Worm (Caenorhabditis elegans) whole organism, young adult: ENCODE results near the gene srv-16.
"Not testable (repeated sequence)": the region's sequence is repeated elsewhere in the genome, so short reads cannot be mapped to it uniquely, and the experiment has no call there.

Experiments
- B0019.2 ChIP-seq: fragments of 200-800 bp; sonication (Bioruptor generic); conservative IDR thresholded peaks from 2 replicates; pipeline ENCODE4 v1.3.6; 2022; ENCODE audit warnings: missing genetic modification reagents, missing genetic modification characterization, missing compliant biosample characterization
- B0035.1 ChIP-seq: sonication (generic microtip); optimal IDR thresholded peaks from 2 replicates; lab custom pipeline; 2016; ENCODE audit warnings: missing genetic modification characterization, mild to moderate bottlenecking, missing compliant biosample characterization, missing genotype, missing genetic modification reagents
- B0261.1 ChIP-seq: sonication (generic microtip); optimal IDR thresholded peaks from 2 replicates; lab custom pipeline; 2016; ENCODE audit warnings: mild to moderate bottlenecking, missing genetic modification characterization, moderate library complexity, missing compliant biosample characterization
- B0336.3 ChIP-seq: fragments of 200-800 bp; sonication (Bioruptor generic); IDR thresholded peaks from 2 replicates; pipeline ENCODE4 v1.3.6; 2022; ENCODE audit warnings: missing genetic modification characterization, missing compliant biosample characterization
- C06A6.2 ChIP-seq: fragments of 200-800 bp; sonication (Bioruptor generic); conservative IDR thresholded peaks from 2 replicates; pipeline ENCODE4 v1.3.6; 2022; ENCODE audit warnings: missing genetic modification characterization, missing compliant biosample characterization
- F22D6.2 ChIP-seq: sonication (generic microtip); optimal IDR thresholded peaks from 2 replicates; lab custom pipeline; 2016; ENCODE audit warnings: mild to moderate bottlenecking, missing genetic modification characterization, missing compliant biosample characterization
- F23B12.7 ChIP-seq: sonication (generic microtip); optimal IDR thresholded peaks from 2 replicates; lab custom pipeline; 2017; ENCODE audit warnings: missing genetic modification characterization, mild to moderate bottlenecking, missing compliant biosample characterization, antibody characterized with exemption, moderate library complexity; ENCODE audit not compliant: insufficient read depth
- F33H1.4 ChIP-seq: fragments of 200-800 bp; sonication (Bioruptor generic); IDR thresholded peaks from 2 replicates; pipeline ENCODE4 v1.3.6; 2022; ENCODE audit warnings: missing genetic modification reagents, missing genetic modification characterization, missing compliant biosample characterization
- F39B2.1 ChIP-seq: fragments of 200-800 bp; sonication (Bioruptor generic); IDR thresholded peaks from 2 replicates; pipeline ENCODE4 v1.3.6; 2022; ENCODE audit warnings: missing genetic modification reagents, missing genetic modification characterization, missing compliant biosample characterization
- F49E8.2 ChIP-seq: sonication (generic microtip); optimal IDR thresholded peaks from 3 replicates; lab custom pipeline; 2017; ENCODE audit warnings: missing genetic modification characterization, mild to moderate bottlenecking, missing compliant biosample characterization, antibody characterized with exemption, moderate library complexity; ENCODE audit not compliant: insufficient read depth
- F55B11.4 ChIP-seq: sonication (generic microtip); optimal IDR thresholded peaks from 2 replicates; lab custom pipeline; 2016; ENCODE audit warnings: missing compliant biosample characterization, missing genetic modification characterization, borderline replicate concordance; ENCODE audit not compliant: insufficient read depth
- T07F8.4 ChIP-seq: sonication (generic microtip); optimal IDR thresholded peaks from 2 replicates; lab custom pipeline; 2016; ENCODE audit warnings: mild to moderate bottlenecking, missing genetic modification characterization, moderate library complexity, missing compliant biosample characterization
- aptf-2 ChIP-seq: fragments of 200-800 bp; sonication (Bioruptor generic); conservative IDR thresholded peaks from 2 replicates; pipeline ENCODE4 v1.3.6; 2022; ENCODE audit warnings: missing genetic modification reagents, missing genetic modification characterization, missing compliant biosample characterization
- athp-1 ChIP-seq: sonication (generic microtip); optimal IDR thresholded peaks from 2 replicates; lab custom pipeline; 2017; ENCODE audit warnings: mild to moderate bottlenecking, missing genetic modification characterization, missing compliant biosample characterization
- attf-5 ChIP-seq: fragments of 200-800 bp; sonication (Bioruptor generic); optimal IDR thresholded peaks from 2 replicates; lab custom pipeline; 2018; ENCODE audit warnings: mild to moderate bottlenecking, missing genetic modification characterization, missing compliant biosample characterization
- attf-6 ChIP-seq: fragments of 200-800 bp; sonication (Bioruptor generic); IDR thresholded peaks from 2 replicates; pipeline ENCODE4 v1.3.6; 2022; ENCODE audit warnings: missing genetic modification reagents, missing genetic modification characterization, missing compliant biosample characterization
- bed-2 ChIP-seq: fragments of 200-800 bp; sonication (Bioruptor generic); IDR thresholded peaks from 2 replicates; pipeline ENCODE4 v1.3.6; 2022; ENCODE audit warnings: missing genetic modification reagents, missing genetic modification characterization, missing compliant biosample characterization
- cebp-1 ChIP-seq, 2 experiments: fragments of 200-800 bp in 1 of 2; sonication (Bioruptor generic) in 1 of 2; sonication (generic microtip) in 1 of 2; IDR thresholded peaks in 1 of 2; optimal IDR thresholded peaks in 1 of 2; 2 replicates each; pipeline versions ENCODE4 v1.3.6 to Lab custom; 2017 to 2022; ENCODE audit warnings: missing compliant biosample characterization in 2 of 2, missing genetic modification characterization in 2 of 2, mild to moderate bottlenecking in 1 of 2, missing genetic modification reagents in 1 of 2, moderate library complexity in 1 of 2
- ceh-27 ChIP-seq: fragments of 200-800 bp; sonication (Bioruptor generic); optimal IDR thresholded peaks from 2 replicates; lab custom pipeline; 2018; ENCODE audit warnings: mild to moderate bottlenecking, missing genetic modification characterization, moderate library complexity, missing compliant biosample characterization
- die-1 ChIP-seq: sonication (generic microtip); optimal IDR thresholded peaks from 2 replicates; lab custom pipeline; 2016; ENCODE audit warnings: missing genotype, mild to moderate bottlenecking, missing genetic modification characterization, missing compliant biosample characterization
- egrh-3 ChIP-seq: fragments of 200-800 bp; sonication (Bioruptor generic); IDR thresholded peaks from 2 replicates; pipeline ENCODE4 v1.3.6; 2022; ENCODE audit warnings: missing genetic modification reagents, missing genetic modification characterization, missing compliant biosample characterization
- gei-17 ChIP-seq: fragments of 200-800 bp; sonication (Bioruptor generic); optimal IDR thresholded peaks from 2 replicates; lab custom pipeline; 2018; ENCODE audit warnings: mild to moderate bottlenecking, missing genetic modification characterization, missing compliant biosample characterization
- hmg-1.2 ChIP-seq: fragments of 200-800 bp; sonication (Bioruptor generic); IDR thresholded peaks from 2 replicates; pipeline ENCODE4 v1.3.6; 2022; ENCODE audit warnings: missing genetic modification reagents, missing genetic modification characterization, missing compliant biosample characterization
- lin-54 ChIP-seq: fragments of 200-800 bp; sonication (Bioruptor generic); optimal IDR thresholded peaks from 2 replicates; lab custom pipeline; 2018; ENCODE audit warnings: mild to moderate bottlenecking, missing genetic modification characterization, missing compliant biosample characterization
- lir-1 ChIP-seq: fragments of 200-800 bp; sonication (Bioruptor generic); conservative IDR thresholded peaks from 2 replicates; pipeline ENCODE4 v1.3.6; 2022; ENCODE audit warnings: missing genetic modification reagents, missing genetic modification characterization, missing compliant biosample characterization
- madf-3 ChIP-seq: fragments of 200-800 bp; sonication (Bioruptor generic); IDR thresholded peaks from 2 replicates; pipeline ENCODE4 v1.3.6; 2022; ENCODE audit warnings: missing genetic modification reagents, missing genetic modification characterization, missing compliant biosample characterization
- madf-6 ChIP-seq: fragments of 200-800 bp; sonication (Bioruptor generic); IDR thresholded peaks from 2 replicates; pipeline ENCODE4 v1.3.6; 2022; ENCODE audit warnings: missing genetic modification reagents, missing genetic modification characterization, missing compliant biosample characterization
- mel-28 ChIP-seq: sonication (generic microtip); optimal IDR thresholded peaks from 2 replicates; lab custom pipeline; 2016; ENCODE audit warnings: borderline replicate concordance, mild to moderate bottlenecking, missing genetic modification characterization, missing compliant biosample characterization
- mes-4 ChIP-seq: sonication (generic microtip); optimal IDR thresholded peaks from 2 replicates; lab custom pipeline; 2016; ENCODE audit warnings: missing genotype, missing genetic modification characterization, missing compliant biosample characterization
- mxl-1 ChIP-seq: sonication (generic microtip); optimal IDR thresholded peaks from 2 replicates; lab custom pipeline; 2016; ENCODE audit warnings: missing genetic modification characterization, missing compliant biosample characterization
- nfya-1 ChIP-seq: sonication (generic microtip); optimal IDR thresholded peaks from 2 replicates; lab custom pipeline; 2017; ENCODE audit warnings: antibody characterized with exemption, missing compliant biosample characterization, missing genetic modification characterization, borderline replicate concordance; ENCODE audit not compliant: insufficient read depth
- nfyb-1 ChIP-seq: fragments of 200-800 bp; sonication (Bioruptor generic); IDR thresholded peaks from 2 replicates; pipeline ENCODE4 v1.3.6; 2022; ENCODE audit warnings: missing genetic modification reagents, missing genetic modification characterization, missing compliant biosample characterization
- nhr-120 ChIP-seq: fragments of 200-800 bp; sonication (Bioruptor generic); IDR thresholded peaks from 2 replicates; pipeline ENCODE4 v1.3.6; 2022; ENCODE audit warnings: missing genetic modification characterization, missing compliant biosample characterization
- nhr-179 ChIP-seq: sonication (generic microtip); optimal IDR thresholded peaks from 2 replicates; lab custom pipeline; 2016; ENCODE audit warnings: mild to moderate bottlenecking, missing genetic modification characterization, missing compliant biosample characterization
- nhr-90 ChIP-seq: sonication (generic microtip); optimal IDR thresholded peaks from 2 replicates; lab custom pipeline; 2016; ENCODE audit warnings: missing genotype, mild to moderate bottlenecking, missing genetic modification characterization, missing compliant biosample characterization
- rcor-1 ChIP-seq: fragments of 200-800 bp; sonication (Bioruptor generic); IDR thresholded peaks from 2 replicates; pipeline ENCODE4 v1.3.6; 2022; ENCODE audit warnings: missing genetic modification reagents, missing genetic modification characterization, missing compliant biosample characterization
- rpc-1 ChIP-seq, 2 experiments: fragments of 150-350 bp in 1 of 2; sonication (generic microtip) in 1 of 2; optimal IDR thresholded peaks; 2 replicates each; lab custom pipeline; 2014 to 2018; ENCODE audit warnings: missing biosample characterization in 1 of 2, missing genetic modification characterization in 1 of 2, missing genetic modification reagents in 1 of 2, missing genotype in 1 of 2
- sdz-38 ChIP-seq: sonication (generic microtip); optimal IDR thresholded peaks from 2 replicates; lab custom pipeline; 2016; ENCODE audit warnings: missing genotype, missing genetic modification characterization, missing compliant biosample characterization
- snpc-1.3 ChIP-seq: sonication (generic microtip); optimal IDR thresholded peaks from 2 replicates; lab custom pipeline; 2017; ENCODE audit warnings: missing genetic modification characterization, mild to moderate bottlenecking, missing compliant biosample characterization, antibody characterized with exemption, moderate library complexity, missing genotype, missing genetic modification reagents; ENCODE audit not compliant: insufficient read depth
- snpc-4 ChIP-seq, 5 experiments: fragments of 150-350 bp in 1 of 5; sonication (generic microtip) in 4 of 5; optimal IDR thresholded peaks; 2 replicates each; lab custom pipeline; 2014 to 2018; ENCODE audit warnings: missing genetic modification characterization in 5 of 5, missing biosample characterization in 3 of 5, antibody characterized with exemption in 2 of 5, mild to moderate bottlenecking in 2 of 5, missing compliant biosample characterization in 2 of 5, missing genotype in 2 of 5, moderate library complexity in 2 of 5, missing genetic modification reagents in 1 of 5
- tbp1 ChIP-seq: fragments of 200-800 bp; sonication (Bioruptor generic); optimal IDR thresholded peaks from 2 replicates; lab custom pipeline; 2018; ENCODE audit warnings: mild to moderate bottlenecking, missing genetic modification characterization, missing compliant biosample characterization
- tlf-1 ChIP-seq: fragments of 200-800 bp; sonication (Bioruptor generic); optimal IDR thresholded peaks from 2 replicates; lab custom pipeline; 2018; ENCODE audit warnings: mild to moderate bottlenecking, missing genetic modification characterization, missing compliant biosample characterization
- ztf-18 ChIP-seq: sonication (generic microtip); optimal IDR thresholded peaks from 2 replicates; lab custom pipeline; 2016; ENCODE audit warnings: missing genotype, mild to moderate bottlenecking, missing genetic modification characterization, missing compliant biosample characterization
- ztf-25 ChIP-seq: fragments of 200-800 bp; sonication (Bioruptor generic); IDR thresholded peaks from 2 replicates; pipeline ENCODE4 v1.3.6; 2022; ENCODE audit warnings: missing genetic modification reagents, missing genetic modification characterization, missing compliant biosample characterization
- ztf-26 ChIP-seq: sonication (generic microtip); optimal IDR thresholded peaks from 2 replicates; lab custom pipeline; 2017; ENCODE audit warnings: missing genetic modification characterization, missing compliant biosample characterization

Gene srv-16

DNA sequence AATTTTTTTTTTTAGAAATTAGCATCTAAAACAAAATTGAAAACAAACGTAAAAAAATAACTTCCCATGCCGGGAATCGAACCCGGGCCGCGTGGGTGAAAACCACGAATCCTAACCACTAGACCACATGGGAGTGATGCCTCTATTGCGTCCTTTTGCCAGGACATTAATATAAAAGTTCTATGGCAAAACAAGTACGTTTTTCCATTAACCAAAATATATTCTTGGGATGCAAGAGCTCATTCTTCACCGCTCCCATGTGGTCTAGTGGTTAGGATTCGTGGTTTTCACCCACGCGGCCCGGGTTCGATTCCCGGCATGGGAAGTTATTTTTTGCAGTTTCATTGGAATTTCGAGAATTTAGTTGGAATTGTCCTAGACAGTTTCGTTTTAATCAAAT is 614 bp downstream of the srv-16 start (continued):
- TF ChIP-seq nhr-179 (tag; lab: Kevin White, UChicago), result peak; percentile 19
- peak; percentile 72 for TF ChIP-seq hmg-1.2
- peak; percentile 86 for TF ChIP-seq ztf-18
- TF ChIP-seq athp-1 (tag; lab: Kevin White, UChicago), result peak; percentile 67
- peak; percentile 77 for TF ChIP-seq nhr-90 (tag; lab: Kevin White, UChicago)
- TF ChIP-seq B0336.3, result peak; percentile 56
- peak; percentile 30; the same call in 1 of the 2 replicates for TF ChIP-seq lir-1 (GFP tag; lab: Robert Waterston, UW)
- peak; percentile 82 for TF ChIP-seq ztf-25
- peak; percentile 49; the same call in 1 of the 2 replicates for TF ChIP-seq rcor-1 (GFP tag; lab: Robert Waterston, UW)
- peak; percentile 97 for TF ChIP-seq attf-6 (GFP tag; lab: Robert Waterston, UW)
- peak; percentile 64 for TF ChIP-seq mxl-1 (tag; lab: Kevin White, UChicago)
- peak; percentile 77 for TF ChIP-seq snpc-1.3
- TF ChIP-seq egrh-3 (GFP tag; lab: Robert Waterston, UW), result 0 out of 2 replicates have a peak, but pooled peaks have one; percentile 13
- TF ChIP-seq tbp1 (GFP tag; lab: Kevin White, UChicago), result peak; percentile 94
- peak; percentile 79 for TF ChIP-seq nfyb-1 (GFP tag; lab: Robert Waterston, UW)
- not testable (repeated sequence) for TF ChIP-seq cebp-1 (GFP tag; IDR thresholded peaks at IDR 0.05; lab: Robert Waterston, UW)
- TF ChIP-seq cebp-1 (tag; optimal IDR thresholded peaks at IDR 0.05; lab: Kevin White, UChicago), result peak; percentile 56
- peak; percentile 67 for TF ChIP-seq die-1 (tag; lab: Kevin White, UChicago)
- peak; percentile 34 for TF ChIP-seq lin-54 (GFP tag; lab: Kevin White, UChicago)
- TF ChIP-seq snpc-4 (GFP tag; optimal IDR thresholded peaks at IDR 0.05; lab: Kevin White, UChicago), result peak; percentile 88
- TF ChIP-seq snpc-4 (tag; optimal IDR thresholded peaks at IDR 0.05; lab: Kevin White, UChicago), result peak; percentile 57 to 98 (median 92)
- peak; percentile 62 for TF ChIP-seq madf-6 (GFP tag; lab: Robert Waterston, UW)
- peak; percentile 3 for TF ChIP-seq F23B12.7 (tag; lab: Kevin White, UChicago)
- TF ChIP-seq nhr-120 (GFP tag; lab: Robert Waterston, UW), result 0 out of 2 replicates have a peak, but pooled peaks have one; percentile 62
- peak; percentile 87 for TF ChIP-seq B0261.1 (tag; lab: Kevin White, UChicago)

DNA sequence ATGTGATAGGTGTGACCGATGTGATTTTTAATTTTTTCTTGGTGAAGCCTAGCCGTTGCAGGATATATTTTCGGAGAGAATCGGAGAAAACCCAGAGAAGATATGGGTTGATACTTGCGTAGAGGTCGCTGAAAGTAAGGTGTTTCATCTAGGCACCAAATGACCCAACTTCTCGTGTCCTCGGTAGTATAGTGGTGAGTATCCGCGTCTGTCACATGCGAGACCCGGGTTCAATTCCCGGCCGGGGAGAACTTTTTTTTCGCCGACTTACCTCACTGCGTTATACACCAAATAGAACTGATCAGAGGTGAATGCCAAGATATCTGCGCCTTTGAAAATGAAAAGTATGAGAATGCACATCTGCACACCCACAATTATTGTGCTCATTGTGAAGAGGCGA is 1.9 kb downstream of the srv-16 start:
- TF ChIP-seq madf-3 (GFP tag; lab: Robert Waterston, UW) (peak; percentile 58; the same call in 1 of the 2 replicates), F55B11.4 (tag; lab: Kevin White, UChicago) (no peak), rpc-1 (optimal IDR thresholded peaks at IDR 0.05; lab: Kevin White, UChicago) (peak; percentile 78), rpc-1 (tag; optimal IDR thresholded peaks at IDR 0.05; lab: Kevin White, UChicago) (peak; percentile 78), F33H1.4 (GFP tag; lab: Robert Waterston, UW) (no peak), F49E8.2 (tag; lab: Kevin White, UChicago) (peak; percentile 39), B0035.1 (tag; lab: Kevin White, UChicago) (no peak), ceh-27 (peak; percentile 31), hmg-1.2 (peak; percentile 73), aptf-2 (GFP tag; lab: Robert Waterston, UW) (0 out of 2 replicates have a peak, but pooled peaks have one; percentile 47), tlf-1 (GFP tag; lab: Kevin White, UChicago) (peak; percentile 2), madf-6 (GFP tag; lab: Robert Waterston, UW) (peak; percentile 43), sdz-38 (tag; lab: Kevin White, UChicago) (no peak), nfya-1 (tag; lab: Kevin White, UChicago) (no peak), F22D6.2 (tag; lab: Kevin White, UChicago) (no peak), bed-2 (GFP tag; lab: Robert Waterston, UW) (no peak), ztf-26 (no peak), C06A6.2 (GFP tag; lab: Robert Waterston, UW) (no peak), gei-17 (GFP tag; lab: Kevin White, UChicago) (no peak), F39B2.1 (GFP tag; lab: Robert Waterston, UW) (no peak), B0261.1 (tag; lab: Kevin White, UChicago) (peak; percentile 85), mes-4 (peak; percentile 69), T07F8.4 (tag; lab: Kevin White, UChicago) (peak; percentile 62), attf-5 (GFP tag; lab: Kevin White, UChicago) (peak; percentile 51), mel-28 (tag; lab: Kevin White, UChicago) (no peak), B0019.2 (GFP tag; lab: Robert Waterston, UW) (no peak)
